Worm (Caenorhabditis elegans) whole organism, early embryonic: ENCODE results near the gene elo-1.

ENCODE experiments used
- F13C5.2 ChIP-seq: sonication (generic microtip); optimal IDR thresholded peaks from 2 replicates; lab custom pipeline; 2017; ENCODE audit warnings: mild to moderate bottlenecking, missing genetic modification characterization, inconsistent platforms, missing compliant biosample characterization
- ama-1 ChIP-seq: fragments of 150-350 bp; optimal IDR thresholded peaks from 2 replicates; lab custom pipeline; 2014
- ceh-13 ChIP-seq: fragments of 200-800 bp; sonication (Bioruptor generic); optimal IDR thresholded peaks from 2 replicates; lab custom pipeline; 2018; ENCODE audit warnings: mild to moderate bottlenecking, missing genetic modification characterization, missing compliant biosample characterization
- ceh-36 ChIP-seq: sonication (generic microtip); optimal IDR thresholded peaks from 2 replicates; lab custom pipeline; 2016; ENCODE audit warnings: missing genetic modification characterization, inconsistent platforms, missing compliant biosample characterization
- flt-1 ChIP-seq: fragments of 200-800 bp; sonication (Bioruptor generic); IDR thresholded peaks from 2 replicates; pipeline ENCODE4 v1.3.6; 2022; ENCODE audit warnings: missing genetic modification characterization, missing compliant biosample characterization
- hmbx-1 ChIP-seq: sonication (generic microtip); optimal IDR thresholded peaks from 2 replicates; lab custom pipeline; 2016; ENCODE audit warnings: mild to moderate bottlenecking, missing genetic modification characterization, missing compliant biosample characterization
- hmg-4 ChIP-seq: fragments of 200-800 bp; sonication (Bioruptor generic); optimal IDR thresholded peaks from 2 replicates; lab custom pipeline; 2018; ENCODE audit warnings: mild to moderate bottlenecking, missing genetic modification characterization, missing compliant biosample characterization
- pes-1 ChIP-seq: fragments of 200-800 bp; sonication (Bioruptor generic); IDR thresholded peaks from 2 replicates; pipeline ENCODE4 v1.3.6; 2022; ENCODE audit warnings: missing genetic modification reagents, missing genetic modification characterization, missing compliant biosample characterization
- tbx-37 ChIP-seq: fragments of 200-800 bp; sonication (Bioruptor generic); conservative IDR thresholded peaks from 2 replicates; pipeline ENCODE4 v1.3.6; 2022; ENCODE audit warnings: missing genetic modification reagents, missing genetic modification characterization, missing compliant biosample characterization
- tra-4 ChIP-seq: sonication (generic microtip); optimal IDR thresholded peaks from 2 replicates; lab custom pipeline; 2017; ENCODE audit warnings: missing genetic modification characterization, missing compliant biosample characterization

ce11 chrIV:9511221-9511638 is 14.9 kb upstream of the elo-1 start:
- TF ChIP-seq ceh-13 (GFP tag; lab: Kevin White, UChicago) = no peak
- TF ChIP-seq pes-1 (GFP tag; lab: Robert Waterston, UW) = peak; percentile 49; the same call in 1 of the 2 replicates
- TF ChIP-seq hmg-4 (GFP tag; lab: Kevin White, UChicago) = no peak
- TF ChIP-seq tbx-37 (GFP tag; lab: Robert Waterston, UW) = peak; percentile 29; the same call in 1 of the 2 replicates
- peak; percentile 37 for TF ChIP-seq tra-4 (tag; lab: Kevin White, UChicago)
- peak; percentile 52 for TF ChIP-seq F13C5.2
- 0 out of 2 replicates have a peak, but pooled peaks have one; percentile 8 for TF ChIP-seq flt-1 (GFP tag; lab: Robert Waterston, UW)
- TF ChIP-seq ama-1 (lab: Kevin White, UChicago) = peak; percentile 40
- TF ChIP-seq ceh-36 (tag; lab: Kevin White, UChicago) = no peak
- no peak for TF ChIP-seq hmbx-1
